Worm (Caenorhabditis elegans) whole organism, L1 larva: ENCODE measurements around the gene R10H10.4.

ENCODE experiments used
- C04F5.9 ChIP-seq: sonication (generic microtip); optimal IDR thresholded peaks from 2 replicates; lab custom pipeline; 2016; ENCODE audit warnings: missing genetic modification characterization, missing compliant biosample characterization
- C34B4.2 ChIP-seq: sonication (generic microtip); optimal IDR thresholded peaks from 2 replicates; lab custom pipeline; 2017; ENCODE audit warnings: mild to moderate bottlenecking, missing genetic modification characterization, missing compliant biosample characterization
- F16B12.6 ChIP-seq: fragments of 150-350 bp; optimal IDR thresholded peaks from 2 replicates; lab custom pipeline; 2014; ENCODE audit warnings: missing biosample characterization, missing genetic modification characterization
- Y116A8C.19 ChIP-seq: sonication (generic microtip); optimal IDR thresholded peaks from 2 replicates; lab custom pipeline; 2016; ENCODE audit warnings: missing compliant biosample characterization, missing genetic modification characterization, borderline replicate concordance
- ama-1 ChIP-seq: fragments of 150-350 bp; optimal IDR thresholded peaks from 2 replicates; lab custom pipeline; 2014
- blmp-1 ChIP-seq: fragments of 150-350 bp; optimal IDR thresholded peaks from 2 replicates; lab custom pipeline; 2014; ENCODE audit warnings: missing biosample characterization, missing genetic modification characterization
- ceh-63 ChIP-seq: fragments of 200-800 bp; sonication (Bioruptor generic); optimal IDR thresholded peaks from 2 replicates; lab custom pipeline; 2018; ENCODE audit warnings: mild to moderate bottlenecking, missing genetic modification characterization, missing compliant biosample characterization
- ceh-8 ChIP-seq: fragments of 200-800 bp; sonication (Bioruptor generic); optimal IDR thresholded peaks from 2 replicates; lab custom pipeline; 2018; ENCODE audit warnings: mild to moderate bottlenecking, missing genetic modification characterization, moderate library complexity, missing compliant biosample characterization
- ceh-88 ChIP-seq: fragments of 200-800 bp; sonication (Bioruptor generic); IDR thresholded peaks from 2 replicates; pipeline ENCODE4 v1.3.6; 2022; ENCODE audit warnings: missing genetic modification characterization, missing compliant biosample characterization
- ceh-90 ChIP-seq: sonication (generic microtip); optimal IDR thresholded peaks from 2 replicates; lab custom pipeline; 2016; ENCODE audit warnings: missing genetic modification characterization, missing compliant biosample characterization
- ces-1 ChIP-seq: fragments of 150-350 bp; optimal IDR thresholded peaks from 2 replicates; lab custom pipeline; 2014; ENCODE audit warnings: missing biosample characterization, missing genetic modification reagents, missing genetic modification characterization
- efl-1 ChIP-seq, 4 experiments: fragments of 150-350 bp; optimal IDR thresholded peaks in 3 of 4; peaks in 1 of 4; 1 replicate in 1 of 4; 2 replicates in 3 of 4; lab custom pipeline; 2014; ENCODE audit warnings: missing biosample characterization in 2 of 4, missing genetic modification characterization in 2 of 4, missing genetic modification reagents in 2 of 4
- egl-13 ChIP-seq: sonication (generic microtip); optimal IDR thresholded peaks from 2 replicates; lab custom pipeline; 2016; ENCODE audit warnings: missing genotype, missing genetic modification reagents, missing genetic modification characterization, missing compliant biosample characterization
- elt-2 ChIP-seq: sonication (generic microtip); optimal IDR thresholded peaks from 2 replicates; lab custom pipeline; 2016; ENCODE audit warnings: missing genetic modification characterization, mild to moderate bottlenecking, inconsistent platforms, missing compliant biosample characterization, missing genetic modification reagents
- elt-3 ChIP-seq, 6 experiments: fragments of 150-350 bp in 1 of 6; sonication (generic microtip); optimal IDR thresholded peaks; 2 replicates each; lab custom pipeline; 2017 to 2018; ENCODE audit warnings: missing biosample characterization in 6 of 6, missing genetic modification characterization in 6 of 6, inconsistent platforms in 1 of 6
- fkh-10 ChIP-seq: sonication (generic microtip); optimal IDR thresholded peaks from 2 replicates; lab custom pipeline; 2017; ENCODE audit warnings: missing biosample characterization, missing genetic modification reagents, missing genetic modification characterization
- fkh-8 ChIP-seq: sonication (generic microtip); optimal IDR thresholded peaks from 2 replicates; lab custom pipeline; 2016; ENCODE audit warnings: mild to moderate bottlenecking, missing genetic modification characterization, missing compliant biosample characterization
- grh-1 ChIP-seq: fragments of 200-800 bp; sonication (Bioruptor generic); IDR thresholded peaks from 2 replicates; pipeline ENCODE4 v1.3.6; 2022; ENCODE audit warnings: missing genetic modification reagents, missing genetic modification characterization, missing compliant biosample characterization
- isw-1 ChIP-seq: fragments of 200-800 bp; sonication (Bioruptor generic); IDR thresholded peaks from 2 replicates; pipeline ENCODE4 v1.3.6; 2022; ENCODE audit warnings: missing genetic modification characterization, missing compliant biosample characterization
- lin-13 ChIP-seq: fragments of 150-350 bp; optimal IDR thresholded peaks from 2 replicates; lab custom pipeline; 2014; ENCODE audit warnings: missing biosample characterization, missing genetic modification reagents, missing genetic modification characterization
- lin-14 ChIP-seq: fragments of 200-800 bp; sonication (Bioruptor generic); optimal IDR thresholded peaks from 2 replicates; lab custom pipeline; 2018; ENCODE audit warnings: mild to moderate bottlenecking, missing genetic modification characterization, moderate library complexity, missing compliant biosample characterization
- lin-15B ChIP-seq: fragments of 150-350 bp; sonication (generic microtip); optimal IDR thresholded peaks from 3 replicates; lab custom pipeline; 2014; ENCODE audit warnings: missing biosample characterization, missing genetic modification characterization
- lin-35 ChIP-seq, 2 experiments: fragments of 150-350 bp; optimal IDR thresholded peaks; 2 replicates each; lab custom pipeline; 2014; ENCODE audit warnings: missing biosample characterization in 2 of 2, missing genetic modification characterization in 2 of 2, missing genetic modification reagents in 2 of 2
- lin-39 ChIP-seq: fragments of 150-350 bp; optimal IDR thresholded peaks from 2 replicates; lab custom pipeline; 2014; ENCODE audit warnings: missing biosample characterization, missing genetic modification reagents, missing genetic modification characterization
- lsy-2 ChIP-seq, 2 experiments: fragments of 150-350 bp; optimal IDR thresholded peaks; 2 replicates each; lab custom pipeline; 2014; ENCODE audit warnings: missing biosample characterization in 2 of 2, missing genetic modification characterization in 2 of 2
- mab-9 ChIP-seq: fragments of 200-800 bp; sonication (Bioruptor generic); IDR thresholded peaks from 2 replicates; pipeline ENCODE4 v1.3.6; 2022; ENCODE audit warnings: missing genetic modification reagents, missing genetic modification characterization, missing compliant biosample characterization
- mep-1 ChIP-seq: fragments of 150-350 bp; optimal IDR thresholded peaks from 2 replicates; lab custom pipeline; 2014; ENCODE audit warnings: missing biosample characterization, missing genetic modification characterization
- nhr-11 ChIP-seq: fragments of 150-350 bp; optimal IDR thresholded peaks from 2 replicates; lab custom pipeline; 2014; ENCODE audit warnings: missing biosample characterization, missing genetic modification characterization
- nhr-19 ChIP-seq: fragments of 200-800 bp; sonication (Bioruptor generic); conservative IDR thresholded peaks from 2 replicates; pipeline ENCODE4 v1.3.6; 2022; ENCODE audit warnings: missing genetic modification characterization, missing compliant biosample characterization
- nhr-237 ChIP-seq: fragments of 150-350 bp; optimal IDR thresholded peaks from 2 replicates; lab custom pipeline; 2014; ENCODE audit warnings: missing biosample characterization, missing genetic modification characterization
- nhr-28 ChIP-seq: fragments of 150-350 bp; optimal IDR thresholded peaks from 2 replicates; lab custom pipeline; 2014; ENCODE audit warnings: missing biosample characterization, missing genetic modification characterization
- nhr-71 ChIP-seq: sonication (generic microtip); optimal IDR thresholded peaks from 2 replicates; lab custom pipeline; 2016; ENCODE audit warnings: mild to moderate bottlenecking, missing genetic modification characterization, moderate library complexity, missing compliant biosample characterization
- nhr-84 ChIP-seq: sonication (generic microtip); optimal IDR thresholded peaks from 2 replicates; lab custom pipeline; 2017; ENCODE audit warnings: missing biosample characterization, missing genetic modification characterization
- nhr-85 ChIP-seq: sonication (generic microtip); peaks from one replicate; lab custom pipeline; 2016; ENCODE audit warnings: missing genetic modification characterization, inconsistent platforms, missing compliant biosample characterization
- pag-3 ChIP-seq: sonication (generic microtip); optimal IDR thresholded peaks from 2 replicates; lab custom pipeline; 2017; ENCODE audit warnings: missing genetic modification characterization, mild to moderate bottlenecking, missing compliant biosample characterization, antibody characterized with exemption, borderline replicate concordance; ENCODE audit not compliant: insufficient read depth
- snu-23 ChIP-seq: sonication (generic microtip); optimal IDR thresholded peaks from 2 replicates; lab custom pipeline; 2016; ENCODE audit warnings: missing genetic modification characterization, missing compliant biosample characterization
- sptf-1 ChIP-seq: fragments of 150-350 bp; optimal IDR thresholded peaks from 2 replicates; lab custom pipeline; 2014; ENCODE audit warnings: missing biosample characterization, missing genetic modification characterization
- sup-37 ChIP-seq: fragments of 200-800 bp; sonication (Bioruptor generic); optimal IDR thresholded peaks from 2 replicates; lab custom pipeline; 2018; ENCODE audit warnings: mild to moderate bottlenecking, missing genetic modification characterization, missing compliant biosample characterization
- swsn-7 ChIP-seq: sonication (generic microtip); optimal IDR thresholded peaks from 2 replicates; lab custom pipeline; 2016; ENCODE audit warnings: missing genetic modification characterization, missing compliant biosample characterization
- tlp-1 ChIP-seq: fragments of 150-350 bp; optimal IDR thresholded peaks from 2 replicates; lab custom pipeline; 2014; ENCODE audit warnings: missing biosample characterization, missing genetic modification characterization
- unc-30 ChIP-seq: sonication (generic microtip); optimal IDR thresholded peaks from 2 replicates; lab custom pipeline; 2017; ENCODE audit warnings: missing biosample characterization, missing genetic modification characterization
- unc-62 ChIP-seq: fragments of 150-350 bp; optimal IDR thresholded peaks from 2 replicates; lab custom pipeline; 2014; ENCODE audit warnings: missing biosample characterization, missing genetic modification reagents, missing genetic modification characterization
- vab-15 ChIP-seq: sonication (generic microtip); optimal IDR thresholded peaks from 2 replicates; lab custom pipeline; 2017; ENCODE audit warnings: missing genotype, mild to moderate bottlenecking, missing genetic modification characterization, missing compliant biosample characterization
- xbp-1 ChIP-seq: sonication (generic microtip); optimal IDR thresholded peaks from 2 replicates; lab custom pipeline; 2016; ENCODE audit warnings: missing genetic modification characterization, missing compliant biosample characterization
- zag-1 ChIP-seq: fragments of 150-350 bp; optimal IDR thresholded peaks from 2 replicates; lab custom pipeline; 2014; ENCODE audit warnings: missing biosample characterization, missing genetic modification characterization

Gene R10H10.4

ce11 chrIV:10373772-10374288, 20.9 kb downstream of the R10H10.4 start, which contains the start of gene mpz-5 (continued):
- no peak for TF ChIP-seq fkh-10 (GFP tag; lab: Kevin White, UChicago)
- no peak for TF ChIP-seq unc-62 (GFP tag; lab: Kevin White, UChicago)
- TF ChIP-seq fkh-8 (tag; lab: Kevin White, UChicago), result peak; percentile 30
- TF ChIP-seq vab-15 (tag; lab: Kevin White, UChicago), result no peak
- no peak for TF ChIP-seq zag-1 (tag; lab: Kevin White, UChicago)
- no peak for TF ChIP-seq ama-1
- TF ChIP-seq C34B4.2 (tag; lab: Kevin White, UChicago), result no peak
- peak; percentile 85 for TF ChIP-seq xbp-1 (tag; lab: Kevin White, UChicago)
- TF ChIP-seq tlp-1 (tag; lab: Kevin White, UChicago), result no peak
- peak; percentile 18 for TF ChIP-seq pag-3
- peak; percentile 7 for TF ChIP-seq ceh-8 (GFP tag; lab: Kevin White, UChicago)
- peak; percentile 47 for TF ChIP-seq lin-15B (tag; lab: Kevin White, UChicago)
- peak; percentile 48 for TF ChIP-seq C04F5.9 (tag; lab: Kevin White, UChicago)
- peak; percentile 73 for TF ChIP-seq nhr-19 (GFP tag; lab: Robert Waterston, UW)
- TF ChIP-seq lin-35 (GFP tag; optimal IDR thresholded peaks at IDR 0.05; lab: Kevin White, UChicago), result peak; percentile 75 to 80
- no peak for TF ChIP-seq Y116A8C.19 (tag; lab: Kevin White, UChicago)
- TF ChIP-seq unc-30 (tag; lab: Kevin White, UChicago), result no peak
- peak; percentile 46 for TF ChIP-seq lin-39 (tag; lab: Kevin White, UChicago)
- TF ChIP-seq ceh-90 (tag; lab: Kevin White, UChicago), result no peak
- peak; percentile 43 for TF ChIP-seq egl-13
- TF ChIP-seq elt-3 (tag; optimal IDR thresholded peaks at IDR 0.05; lab: Kevin White, UChicago), result peak in 2 of 6 experiments; percentile 14 to 48
- TF ChIP-seq ceh-88 (GFP tag; lab: Robert Waterston, UW), result peak; percentile 51
- TF ChIP-seq nhr-84 (tag; lab: Kevin White, UChicago), result no peak
- TF ChIP-seq blmp-1 (tag; lab: Kevin White, UChicago), result peak; percentile 66
- no peak for TF ChIP-seq ceh-63 (GFP tag; lab: Kevin White, UChicago)
- TF ChIP-seq efl-1 (optimal IDR thresholded peaks at IDR 0.05; lab: Kevin White, UChicago), result peak; percentile 71 to 77
- peak; percentile 72 to 97 for TF ChIP-seq efl-1 (GFP tag; optimal IDR thresholded peaks at IDR 0.05 in 1 of 2; lab: Kevin White, UChicago)
- peak; percentile 43 for TF ChIP-seq F16B12.6
- no peak for TF ChIP-seq sptf-1 (tag; lab: Kevin White, UChicago)
- TF ChIP-seq nhr-71, result peak; percentile 88
- no peak for TF ChIP-seq nhr-237
- no peak for TF ChIP-seq nhr-28
- TF ChIP-seq lin-14 (GFP tag; lab: Kevin White, UChicago), result peak; percentile 79

ce11 chrIV:10368326-10368725, 26.4 kb downstream of the R10H10.4 start, which contains the start of gene iars-1:
iars-1 (plus strand) TSS chrIV:10368601.
- no peak for TF ChIP-seq mep-1 (tag; lab: Kevin White, UChicago)
- TF ChIP-seq lin-15B (tag; lab: Kevin White, UChicago), result no peak
- no peak for TF ChIP-seq sup-37
- TF ChIP-seq isw-1, result no peak

- TF ChIP-seq isw-1 (no peak), fkh-10 (GFP tag; lab: Kevin White, UChicago) (no peak), vab-15 (tag; lab: Kevin White, UChicago) (no peak), swsn-7 (tag; lab: Kevin White, UChicago) (peak; percentile 19), blmp-1 (tag; lab: Kevin White, UChicago) (peak; percentile 40), nhr-71 (peak; percentile 44), mep-1 (tag; lab: Kevin White, UChicago) (peak; percentile 62), F16B12.6 (no peak), ces-1 (GFP tag; lab: Kevin White, UChicago) (no peak), mab-9 (GFP tag; lab: Robert Waterston, UW) (no peak), elt-2 (tag; lab: Kevin White, UChicago) (no peak), lin-35 (GFP tag; optimal IDR thresholded peaks at IDR 0.05; lab: Kevin White, UChicago) (peak; percentile 19 to 44), lin-14 (GFP tag; lab: Kevin White, UChicago) (no peak), nhr-11 (tag; lab: Kevin White, UChicago) (no peak), efl-1 (optimal IDR thresholded peaks at IDR 0.05; lab: Kevin White, UChicago) (peak; percentile 40 to 43), efl-1 (GFP tag; optimal IDR thresholded peaks at IDR 0.05 in 1 of 2; lab: Kevin White, UChicago) (peak; percentile 39 to 90), nhr-85 (tag; lab: Kevin White, UChicago) (no peak), egl-13 (no peak), elt-3 (tag; optimal IDR thresholded peaks at IDR 0.05; lab: Kevin White, UChicago) (no peak), lsy-2 (tag; optimal IDR thresholded peaks at IDR 0.05; lab: Kevin White, UChicago) (peak; percentile 52 to 66), snu-23 (peak; percentile 53), tlp-1 (tag; lab: Kevin White, UChicago) (no peak), lin-39 (tag; lab: Kevin White, UChicago) (no peak), xbp-1 (tag; lab: Kevin White, UChicago) (peak; percentile 38), lin-13 (GFP tag; lab: Kevin White, UChicago) (no peak), nhr-19 (GFP tag; lab: Robert Waterston, UW) (no peak), C34B4.2 (tag; lab: Kevin White, UChicago) (no peak), grh-1 (GFP tag; lab: Robert Waterston, UW) (no peak)
Measured at ce11 chrIV:10367740-10368246, 27.0 kb downstream of the R10H10.4 start, which contains the start of gene pges-2. pges-2 (minus strand) TSS chrIV:10367790.
